Worm (Caenorhabditis elegans) whole organism, L4/young adult: ENCODE results near the gene C50F4.12.
A peak's percentile ranks its signal among the peaks of the same experiment; 100 is the strongest.

ENCODE experiments used
- W03F9.2 ChIP-seq: fragments of 150-350 bp; optimal IDR thresholded peaks from 2 replicates; lab custom pipeline; 2014; ENCODE audit warnings: missing biosample characterization, missing genetic modification characterization
- dao-5 ChIP-seq: sonication (generic microtip); optimal IDR thresholded peaks from 2 replicates; lab custom pipeline; 2016; ENCODE audit warnings: missing genotype, missing genetic modification characterization, moderate library complexity, missing compliant biosample characterization
- him-1 ChIP-seq: sonication (generic microtip); optimal IDR thresholded peaks from 2 replicates; lab custom pipeline; 2016; ENCODE audit warnings: missing genotype, missing genetic modification reagents, missing genetic modification characterization, missing compliant biosample characterization

C50F4.12 gene

DNA sequence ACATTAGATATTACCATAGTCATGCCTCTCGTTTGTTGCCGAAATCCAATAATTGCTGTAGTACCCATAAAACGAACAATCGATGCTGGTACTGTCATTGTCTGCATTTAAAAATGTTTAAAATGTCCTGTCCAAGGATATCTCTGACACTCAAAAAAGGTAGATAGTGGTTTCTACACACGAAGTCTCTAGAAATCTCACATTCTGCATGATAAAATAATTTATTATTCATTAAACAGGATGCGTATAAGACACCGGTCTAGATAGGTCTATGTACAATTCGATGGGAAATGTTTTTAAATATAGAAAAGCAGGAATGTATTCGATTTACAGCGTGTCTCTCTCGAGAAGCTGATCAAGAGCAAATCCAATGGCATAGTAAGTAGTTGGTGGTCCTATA lies at the start of gene C50F4.12:
TSS of gene C50F4.12 (minus strand) at position 101 of the 400 bp plus-strand sequence.
- TF ChIP-seq him-1 (tag; lab: Kevin White, UChicago) = no peak
- no peak for TF ChIP-seq dao-5 (tag; lab: Kevin White, UChicago)
- no peak for TF ChIP-seq W03F9.2 (tag; lab: Kevin White, UChicago)

DNA sequence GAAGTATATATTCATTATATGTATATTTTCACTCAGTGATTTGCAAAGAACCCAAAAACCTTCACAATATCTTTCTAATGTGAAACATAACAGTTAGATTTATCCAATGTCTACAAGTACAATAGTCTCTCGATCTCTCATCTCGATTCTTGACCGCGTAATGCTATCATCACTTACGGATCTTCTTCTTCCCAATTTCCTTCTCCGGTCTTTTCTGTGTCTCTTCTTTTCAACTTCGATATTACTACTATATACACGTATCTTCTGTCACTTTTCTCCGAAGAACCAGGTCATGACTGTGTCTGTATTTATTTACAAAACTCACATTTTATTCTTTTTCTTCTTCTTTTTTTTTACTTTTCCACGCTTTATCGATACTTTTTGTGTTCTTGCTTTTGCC lies 49.0 kb upstream of the C50F4.12 start:
- no peak for TF ChIP-seq dao-5 (tag; lab: Kevin White, UChicago)
- no peak for TF ChIP-seq W03F9.2 (tag; lab: Kevin White, UChicago)
- no peak for TF ChIP-seq him-1 (tag; lab: Kevin White, UChicago)

- no peak for TF ChIP-seq dao-5 (tag; lab: Kevin White, UChicago)
- no peak for TF ChIP-seq W03F9.2 (tag; lab: Kevin White, UChicago)
- TF ChIP-seq him-1 (tag; lab: Kevin White, UChicago) = no peak
Observed at ce11 chrV:9587619-9588018, 48.1 kb upstream of the C50F4.12 start.

ce11 chrV:9584263-9584662 lies 44.7 kb upstream of the C50F4.12 start:
- no peak for TF ChIP-seq dao-5 (tag; lab: Kevin White, UChicago)
- no peak for TF ChIP-seq him-1 (tag; lab: Kevin White, UChicago)
- TF ChIP-seq W03F9.2 (tag; lab: Kevin White, UChicago) = no peak

DNA sequence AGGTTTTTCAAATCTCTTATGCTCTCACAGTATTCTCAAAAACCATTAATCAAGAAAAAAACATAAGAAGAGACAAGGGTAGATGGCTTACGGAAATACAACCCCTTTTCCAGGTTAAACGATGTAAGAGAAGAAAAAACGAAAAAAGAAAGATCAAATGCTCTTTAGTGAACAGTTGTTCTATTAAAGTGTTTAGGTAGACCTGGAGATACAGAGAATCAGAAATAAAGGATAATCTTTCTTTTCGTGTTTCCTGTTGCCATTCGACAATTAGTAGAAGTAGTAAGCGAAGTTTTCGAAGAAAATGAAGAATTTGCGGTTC lies 43.7 kb upstream of the C50F4.12 start, which contains the start of gene K09G1.1:
TSS of gene K09G1.1 (plus strand) at position 223 of the 322 bp plus-strand sequence.
- TF ChIP-seq W03F9.2 (tag; lab: Kevin White, UChicago) = no peak
- no peak for TF ChIP-seq him-1 (tag; lab: Kevin White, UChicago)
- TF ChIP-seq dao-5 (tag; lab: Kevin White, UChicago) = no peak

DNA sequence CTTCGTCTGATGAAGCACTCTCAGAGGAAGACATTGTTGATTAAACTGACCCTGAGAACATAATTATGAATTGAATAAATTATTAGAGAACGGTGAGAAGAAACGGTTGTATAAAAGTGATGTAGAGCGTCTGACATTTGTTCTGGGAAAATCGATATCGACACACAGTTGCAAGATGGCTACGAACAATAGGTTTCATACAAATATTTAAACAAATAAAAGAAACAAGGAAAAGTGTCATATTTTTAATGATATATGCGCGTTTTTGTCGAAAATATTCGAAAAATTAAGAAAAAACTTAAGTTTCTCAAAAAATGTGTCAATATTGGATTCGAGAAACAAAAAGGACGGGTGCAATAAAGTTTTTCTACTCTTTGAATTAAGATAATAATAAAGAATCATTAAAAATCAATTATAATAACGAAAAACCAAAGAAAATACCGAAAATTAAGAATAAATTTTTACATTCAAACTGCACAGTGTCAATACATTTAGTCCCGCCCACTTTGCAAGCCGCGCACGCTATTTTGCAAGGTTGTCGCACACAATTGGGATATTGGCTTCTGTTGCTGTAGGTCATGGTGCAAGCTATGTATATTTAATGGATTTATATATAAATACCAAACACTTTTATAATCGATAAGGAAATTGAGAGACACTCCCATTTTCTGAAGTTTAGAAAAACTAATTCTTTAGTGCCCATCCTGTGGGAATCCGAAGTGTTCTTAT lies 43.2 kb upstream of the C50F4.12 start, which contains the start of gene rtfo-1:
TSS of gene rtfo-1 (minus strand) at position 51 of the 729 bp plus-strand sequence.
- TF ChIP-seq W03F9.2 (tag; lab: Kevin White, UChicago) (no peak), dao-5 (tag; lab: Kevin White, UChicago) (no peak), him-1 (tag; lab: Kevin White, UChicago) (no peak)

ce11 chrV:9576991-9577390 lies 37.5 kb upstream of the C50F4.12 start, which contains the start of gene F25B3.2:
F25B3.2 (plus strand) TSS chrV:9577291.
- no peak for TF ChIP-seq dao-5 (tag; lab: Kevin White, UChicago)
- TF ChIP-seq W03F9.2 (tag; lab: Kevin White, UChicago) = no peak
- no peak for TF ChIP-seq him-1 (tag; lab: Kevin White, UChicago)

DNA sequence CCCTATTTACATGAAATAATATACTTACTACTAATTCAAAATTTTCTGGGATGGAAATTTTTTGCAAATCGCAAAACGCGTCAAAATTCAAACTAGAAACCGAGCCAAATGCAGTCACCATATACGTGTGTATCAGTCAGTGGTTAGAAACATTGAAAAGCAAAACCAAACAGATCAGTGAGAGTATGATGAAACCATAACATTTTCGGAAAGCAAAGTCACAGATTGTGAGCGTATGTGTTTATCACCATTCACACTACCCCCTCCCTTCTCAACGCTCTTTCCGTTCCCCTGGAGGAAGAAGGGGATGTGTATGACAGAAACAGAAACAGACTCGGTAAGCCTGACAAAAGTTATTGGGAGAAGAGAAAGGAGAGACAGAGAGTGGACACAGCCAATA lies 32.1 kb upstream of the C50F4.12 start:
- TF ChIP-seq W03F9.2 (tag; lab: Kevin White, UChicago) = no peak

- TF ChIP-seq him-1 (tag; lab: Kevin White, UChicago) (no peak), dao-5 (tag; lab: Kevin White, UChicago) (no peak), W03F9.2 (tag; lab: Kevin White, UChicago) (no peak)
Observed at ce11 chrV:9571056-9571455, 31.5 kb upstream of the C50F4.12 start.

ce11 chrV:9570197-9570596 lies 30.7 kb upstream of the C50F4.12 start, which contains the start of gene F25B3.5:
F25B3.5 (minus strand) TSS chrV:9570297.
- TF ChIP-seq W03F9.2 (tag; lab: Kevin White, UChicago) (no peak), dao-5 (tag; lab: Kevin White, UChicago) (no peak)

- TF ChIP-seq him-1 (tag; lab: Kevin White, UChicago) (no peak), dao-5 (tag; lab: Kevin White, UChicago) (no peak), W03F9.2 (tag; lab: Kevin White, UChicago) (no peak)
Observed at ce11 chrV:9568707-9569106, 29.2 kb upstream of the C50F4.12 start, which contains the start of gene F25B3.4. F25B3.4 (minus strand) TSS chrV:9568807.

DNA sequence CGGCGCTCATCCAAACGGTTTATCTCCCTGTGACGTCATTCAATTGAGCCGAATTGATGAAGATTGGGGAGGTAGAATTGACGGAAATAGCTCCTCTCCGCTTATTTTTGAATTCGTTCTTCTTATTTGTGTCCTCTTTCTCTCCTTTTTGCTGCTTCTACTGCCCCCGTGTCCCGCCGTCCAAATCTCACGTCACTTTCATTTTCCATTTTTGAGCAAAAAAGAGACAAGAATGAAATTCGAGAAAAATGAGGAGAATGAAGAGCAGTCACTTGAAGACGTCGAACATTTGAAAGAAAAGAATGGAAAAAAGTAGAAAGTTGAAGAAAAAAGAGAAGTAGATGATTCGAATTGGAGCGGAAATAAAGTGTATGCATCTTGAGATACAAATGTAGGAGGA lies 24.0 kb upstream of the C50F4.12 start:
- no peak for TF ChIP-seq dao-5 (tag; lab: Kevin White, UChicago)

DNA sequence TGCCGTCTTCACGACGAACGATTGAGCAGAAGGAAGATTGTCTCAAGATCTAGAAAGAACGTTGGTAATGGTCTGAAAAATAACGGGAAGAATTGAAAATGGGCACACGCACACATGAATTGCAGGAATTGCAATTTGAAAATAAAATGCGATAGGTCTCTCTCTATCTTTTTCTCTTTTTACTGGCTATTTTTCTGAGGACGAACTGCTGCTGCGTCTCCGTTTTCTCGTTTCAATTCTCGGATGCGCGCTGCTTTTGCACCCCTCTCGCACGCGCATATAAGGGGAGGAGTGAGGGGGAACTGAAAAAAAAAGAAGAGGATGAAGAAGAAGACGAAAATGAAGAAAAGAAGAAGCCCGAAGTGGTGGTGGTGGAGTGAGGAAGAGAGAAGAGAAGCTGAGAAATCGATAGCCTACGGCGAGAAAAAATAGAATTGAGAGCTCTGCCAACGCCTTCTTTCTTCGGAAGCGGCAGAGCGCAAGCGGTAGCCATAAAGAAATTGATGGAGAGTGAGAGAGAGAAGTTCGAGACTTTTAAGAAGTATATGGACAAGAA lies 22.2 kb upstream of the C50F4.12 start, which contains the start of gene rgef-1:
TSS of gene rgef-1 (minus strand) at position 51 of the 556 bp plus-strand sequence.
- TF ChIP-seq him-1 (tag; lab: Kevin White, UChicago) (peak; percentile 61), W03F9.2 (tag; lab: Kevin White, UChicago) (no peak)

- no peak for TF ChIP-seq dao-5 (tag; lab: Kevin White, UChicago)
- TF ChIP-seq W03F9.2 (tag; lab: Kevin White, UChicago) = no peak
Observed at ce11 chrV:9556668-9557067, 17.1 kb upstream of the C50F4.12 start.
